Worm (Caenorhabditis elegans): Measurements from ENCODE around the gene srz-19.

The srz-19 gene

DNA sequence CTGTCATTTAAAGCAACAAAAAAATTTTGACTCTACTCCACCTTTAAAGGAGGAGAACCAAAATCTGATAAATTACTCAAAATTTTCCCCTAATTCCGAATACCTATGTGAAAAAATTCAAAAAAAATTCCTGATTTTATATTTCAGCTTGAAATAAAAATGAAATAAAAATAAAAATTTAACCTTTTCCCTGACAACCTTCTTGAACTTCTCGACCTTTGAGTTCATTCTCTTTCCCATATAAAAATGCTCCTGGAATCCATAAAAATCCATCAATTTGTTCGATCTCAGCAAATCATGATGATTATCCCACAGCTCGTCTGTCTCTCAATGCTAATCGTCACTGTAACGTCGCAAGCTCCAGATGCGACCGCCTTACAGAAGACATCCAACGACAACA, 16.7 kb upstream of the srz-19 start, which contains the start of gene F56D6.6:
TSS of gene F56D6.6 (plus strand) at position 301 of the 400 bp plus-strand sequence.
- TF ChIP-seq lsy-2 (tag; optimal IDR thresholded peaks at IDR 0.05) (no peak), lin-32 (GFP tag; optimal IDR thresholded peaks at IDR 0.05) (no peak), mls-2 (tag; optimal IDR thresholded peaks at IDR 0.05) (no peak), nhr-2 (tag; optimal IDR thresholded peaks at IDR 0.05) (no peak), drap-1 (GFP tag; optimal IDR thresholded peaks at IDR 0.05) (no peak), lin-13 (tag; optimal IDR thresholded peaks at IDR 0.05) (no peak), elt-3 (tag; optimal IDR thresholded peaks at IDR 0.05) (no peak), ztf-11 (tag; optimal IDR thresholded peaks at IDR 0.05) (no peak), blmp-1 (tag; optimal IDR thresholded peaks at IDR 0.05) (no peak), ceh-83 (GFP tag; optimal IDR thresholded peaks at IDR 0.05) (no peak), mab-5 (tag; optimal IDR thresholded peaks at IDR 0.05) (no peak)

DNA sequence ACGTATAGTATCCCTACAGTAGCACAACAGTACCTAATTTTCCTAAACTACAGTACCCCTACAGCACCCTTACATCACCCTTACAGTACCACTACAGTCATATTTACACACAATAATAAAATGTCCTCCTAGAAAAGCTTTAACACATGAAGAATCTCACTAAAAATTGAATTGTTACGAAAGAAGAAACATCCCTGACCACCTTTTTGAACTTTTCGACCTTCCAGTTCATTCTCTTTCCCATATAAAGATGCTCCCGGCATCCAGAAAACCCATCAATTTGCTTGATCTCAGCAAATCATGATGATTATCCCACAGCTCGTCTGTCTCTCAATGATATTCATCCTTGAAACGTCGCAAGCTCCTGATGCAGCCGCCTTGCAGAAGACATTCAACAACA, 15.0 kb upstream of the srz-19 start, which contains the start of gene F56D6.21:
TSS of gene F56D6.21 (plus strand) at position 301 of the 400 bp plus-strand sequence.
- TF ChIP-seq zip-8 (tag; optimal IDR thresholded peaks at IDR 0.05) (no peak), mls-2 (tag; optimal IDR thresholded peaks at IDR 0.05) (no peak), flh-1 (GFP tag; optimal IDR thresholded peaks at IDR 0.05) (no peak), lin-32 (GFP tag; optimal IDR thresholded peaks at IDR 0.05) (no peak), elt-1 (tag; optimal IDR thresholded peaks at IDR 0.05; ENCODE audit: borderline replicate concordance, insufficient read depth) (no peak), lsy-2 (tag; optimal IDR thresholded peaks at IDR 0.05) (no peak), M03D4.4 (tag; optimal IDR thresholded peaks at IDR 0.05) (no peak), ham-2 (GFP tag; optimal IDR thresholded peaks at IDR 0.05) (no peak), ztf-11 (tag; optimal IDR thresholded peaks at IDR 0.05) (no peak), lin-13 (tag; optimal IDR thresholded peaks at IDR 0.05) (no peak), mep-1 (tag; optimal IDR thresholded peaks at IDR 0.05) (no peak), unc-120 (tag; optimal IDR thresholded peaks at IDR 0.05; ENCODE audit: poor library complexity, severe bottlenecking) (no peak), sptf-1 (tag; optimal IDR thresholded peaks at IDR 0.05) (no peak), nhr-76 (tag; optimal IDR thresholded peaks at IDR 0.05) (no peak), bed-3 (GFP tag; optimal IDR thresholded peaks at IDR 0.05) (no peak), sem-2 (GFP tag; optimal IDR thresholded peaks at IDR 0.05) (no peak)

DNA sequence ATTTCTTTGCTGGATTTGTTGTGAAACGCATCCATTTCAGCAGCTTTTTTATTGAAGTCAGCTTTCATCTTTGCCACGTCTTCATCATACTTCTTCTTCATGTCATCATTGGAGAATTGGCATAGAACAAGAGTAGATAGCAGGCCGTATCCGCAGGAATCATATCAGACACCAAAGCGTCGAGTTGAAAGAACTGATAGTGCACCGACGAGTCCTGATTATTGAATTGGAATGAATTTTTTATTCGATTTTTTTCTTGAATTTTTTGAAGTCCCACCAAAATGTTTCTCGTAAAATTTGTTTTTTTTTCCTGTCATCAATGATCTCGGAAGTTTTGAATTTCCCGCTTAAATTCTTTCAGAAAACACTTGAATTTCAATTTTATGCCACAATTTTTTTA, 13.2 kb upstream of the srz-19 start, which contains the start of gene F56D6.11:
TSS of gene F56D6.11 (minus strand) at position 101 of the 400 bp plus-strand sequence.
- TF ChIP-seq mls-2 (tag; optimal IDR thresholded peaks at IDR 0.05) (no peak), tbx-8 (GFP tag; optimal IDR thresholded peaks at IDR 0.05) (no peak), lin-13 (tag; optimal IDR thresholded peaks at IDR 0.05) (no peak), bed-3 (GFP tag; optimal IDR thresholded peaks at IDR 0.05) (no peak), sptf-1 (tag; optimal IDR thresholded peaks at IDR 0.05) (no peak), nhr-237 (tag; optimal IDR thresholded peaks at IDR 0.05) (no peak), cnd-1 (tag; optimal IDR thresholded peaks at IDR 0.05) (no peak), nhr-2 (tag; optimal IDR thresholded peaks at IDR 0.05) (no peak), pha-4 (tag; optimal IDR thresholded peaks at IDR 0.05) (no peak), nhr-76 (tag; optimal IDR thresholded peaks at IDR 0.05) (no peak), mab-5 (tag; optimal IDR thresholded peaks at IDR 0.05) (no peak), ceh-39 (tag; optimal IDR thresholded peaks at IDR 0.05) (no peak), ham-2 (GFP tag; optimal IDR thresholded peaks at IDR 0.05) (no peak), unc-62 (GFP tag; optimal IDR thresholded peaks at IDR 0.05) (no peak), lin-32 (GFP tag; optimal IDR thresholded peaks at IDR 0.05) (no peak), elt-3 (tag; optimal IDR thresholded peaks at IDR 0.05) (no peak)

DNA sequence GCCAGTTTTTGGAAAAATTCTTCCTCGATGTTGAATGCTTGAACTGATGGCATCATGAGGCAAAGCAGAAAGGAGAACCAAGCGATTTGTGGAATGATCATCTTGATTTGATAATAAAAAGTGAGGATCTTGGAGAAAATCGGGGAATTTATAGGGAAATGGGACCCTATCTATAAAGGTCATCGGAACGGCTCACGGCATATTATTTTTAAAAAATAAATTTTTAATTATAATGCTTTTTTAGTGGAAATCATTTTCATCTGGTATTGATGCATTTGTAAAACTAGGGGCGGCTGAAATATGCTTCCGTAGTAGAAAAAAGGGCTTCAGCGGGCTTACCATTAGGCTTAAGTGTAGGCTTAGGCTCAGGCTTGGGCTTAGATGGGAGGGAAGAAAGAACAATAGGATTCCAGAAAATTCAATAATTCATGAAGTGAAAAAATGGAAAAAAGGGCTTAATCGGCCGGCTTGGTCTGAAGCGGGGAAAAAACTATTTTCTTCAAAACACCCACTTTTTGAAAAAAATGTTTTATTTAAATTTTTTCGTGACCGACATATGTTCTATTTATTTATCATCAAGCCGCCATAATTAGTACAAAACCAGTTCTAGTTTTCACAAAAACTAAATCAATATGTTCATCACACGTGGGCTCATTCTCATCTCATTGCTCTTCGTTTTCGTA, 12.0 kb upstream of the srz-19 start, which contains the start of the genes F56D6.22 and F56D6.12:
TSS of gene F56D6.22 (minus strand) at position 101 of the 683 bp plus-strand sequence.
TSS of gene F56D6.12 (plus strand) at position 633 of the 683 bp plus-strand sequence.
- no peak for TF ChIP-seq nhr-237 (tag; optimal IDR thresholded peaks at IDR 0.05)
- TF ChIP-seq ceh-83 (GFP tag; optimal IDR thresholded peaks at IDR 0.05) = no peak
- TF ChIP-seq mep-1 (tag; optimal IDR thresholded peaks at IDR 0.05) = no peak
- TF ChIP-seq M03D4.4 (tag; optimal IDR thresholded peaks at IDR 0.05) = no peak
- no peak for TF ChIP-seq blmp-1 (tag; optimal IDR thresholded peaks at IDR 0.05)
- no peak for TF ChIP-seq elt-3 (tag; optimal IDR thresholded peaks at IDR 0.05)
- TF ChIP-seq sptf-1 (tag; optimal IDR thresholded peaks at IDR 0.05) = no peak
- TF ChIP-seq drap-1 (GFP tag; optimal IDR thresholded peaks at IDR 0.05) = no peak
- no peak for TF ChIP-seq snpc-4 (tag; optimal IDR thresholded peaks at IDR 0.05)
- TF ChIP-seq bed-3 (GFP tag; optimal IDR thresholded peaks at IDR 0.05) = no peak
- TF ChIP-seq sem-2 (GFP tag; optimal IDR thresholded peaks at IDR 0.05) = no peak
- TF ChIP-seq nhr-12 (tag; optimal IDR thresholded peaks at IDR 0.05) = no peak
